Fruit fly (Drosophila melanogaster) whole organism: ENCODE data around the gene CG31013.

Experiments
- CG8478 ChIP-seq: fragments of >200 bp; optimal IDR thresholded peaks from 2 replicates; lab custom pipeline; 2018; ENCODE audit warnings: inconsistent platforms
- Dll ChIP-seq: fragments of >200 bp; optimal IDR thresholded peaks from 2 replicates; lab custom pipeline; 2017
- EcR ChIP-seq, 2 experiments: fragments of >200 bp; optimal IDR thresholded peaks; 2 replicates each; lab custom pipeline; 2017; ENCODE audit warnings: missing biosample characterization in 2 of 2, missing genetic modification characterization in 2 of 2, missing genetic modification reagents in 2 of 2
- pan ChIP-seq: fragments of >200 bp; optimal IDR thresholded peaks from 2 replicates; lab custom pipeline; 2017
- psq ChIP-seq: fragments of >200 bp; optimal IDR thresholded peaks from 2 replicates; lab custom pipeline; 2017
- usp ChIP-seq: fragments of >200 bp; optimal IDR thresholded peaks from 2 replicates; lab custom pipeline; 2017; ENCODE audit warnings: missing biosample characterization, missing genetic modification characterization, mixed read lengths

DNA sequence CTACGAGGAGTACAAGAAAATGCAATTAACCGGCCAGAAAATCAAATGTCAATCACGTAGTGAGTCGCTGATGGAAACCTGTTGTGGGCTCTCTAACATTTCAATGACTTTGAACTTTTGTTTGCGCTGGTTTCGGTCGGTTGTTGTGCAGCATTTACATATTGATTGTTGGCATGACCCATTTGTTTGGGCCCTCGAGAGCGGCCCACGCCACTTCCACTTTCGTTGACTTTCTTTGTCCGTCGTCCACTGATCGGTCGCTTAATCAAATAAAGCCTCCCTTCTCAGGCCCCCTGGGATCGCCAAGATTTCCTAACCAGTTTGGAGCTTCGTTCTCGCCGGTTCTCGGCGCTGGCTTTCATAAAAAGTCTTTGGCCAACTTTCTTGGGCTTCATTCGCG is 44.6 kb upstream of the CG31013 start, which contains the start of gene Spn100A:
- TF ChIP-seq Dll, result no peak
- no peak for TF ChIP-seq usp (GFP tag; lab: Kevin White, UChicago)
- TF ChIP-seq CG8478 (lab: Kevin White, UChicago), result no peak
- no peak for TF ChIP-seq psq (lab: Kevin White, UChicago)
- no peak for TF ChIP-seq pan
- TF ChIP-seq EcR (GFP tag; optimal IDR thresholded peaks at IDR 0.05; lab: Kevin White, UChicago), result peak in 1 of 2 experiments; percentile 24
